Worm (Caenorhabditis elegans): ENCODE results near the gene peb-1.

The peb-1 gene

ce11 chrX:2219006-2219405 is 8.2 kb downstream of the peb-1 start:
- TF ChIP-seq unc-39 (tag; optimal IDR thresholded peaks at IDR 0.05), result no peak
- no peak for TF ChIP-seq nhr-76 (tag; optimal IDR thresholded peaks at IDR 0.05)
- TF ChIP-seq nhr-25 (tag; optimal IDR thresholded peaks at IDR 0.05), result no peak
- no peak for TF ChIP-seq egl-5 (tag; optimal IDR thresholded peaks at IDR 0.05)
- no peak for TF ChIP-seq nhr-11 (tag; optimal IDR thresholded peaks at IDR 0.05)
- TF ChIP-seq hmg-11 (tag; optimal IDR thresholded peaks at IDR 0.05), result no peak
- no peak for TF ChIP-seq nhr-67 (tag; optimal IDR thresholded peaks at IDR 0.05)
- peak; percentile 78 for TF ChIP-seq nhr-23 (tag; optimal IDR thresholded peaks at IDR 0.05)
- TF ChIP-seq mml-1 (tag; optimal IDR thresholded peaks at IDR 0.05), result no peak
- no peak for TF ChIP-seq R02D3.7 (tag; optimal IDR thresholded peaks at IDR 0.05)
- no peak for TF ChIP-seq nfya-1 (tag; optimal IDR thresholded peaks at IDR 0.05; ENCODE audit: insufficient read depth)
- no peak for TF ChIP-seq fkh-10 (GFP tag; optimal IDR thresholded peaks at IDR 0.05)
- TF ChIP-seq elt-3 (tag; optimal IDR thresholded peaks at IDR 0.05), result peak in 1 of 3 experiments; percentile 9
- no peak for TF ChIP-seq nhr-43 (tag; optimal IDR thresholded peaks at IDR 0.05; ENCODE audit: poor library complexity, severe bottlenecking)
- TF ChIP-seq zag-1 (tag; optimal IDR thresholded peaks at IDR 0.05), result no peak
- TF ChIP-seq pha-4 (tag; optimal IDR thresholded peaks at IDR 0.05), result no peak
- no peak for TF ChIP-seq elt-1 (tag; optimal IDR thresholded peaks at IDR 0.05)

DNA sequence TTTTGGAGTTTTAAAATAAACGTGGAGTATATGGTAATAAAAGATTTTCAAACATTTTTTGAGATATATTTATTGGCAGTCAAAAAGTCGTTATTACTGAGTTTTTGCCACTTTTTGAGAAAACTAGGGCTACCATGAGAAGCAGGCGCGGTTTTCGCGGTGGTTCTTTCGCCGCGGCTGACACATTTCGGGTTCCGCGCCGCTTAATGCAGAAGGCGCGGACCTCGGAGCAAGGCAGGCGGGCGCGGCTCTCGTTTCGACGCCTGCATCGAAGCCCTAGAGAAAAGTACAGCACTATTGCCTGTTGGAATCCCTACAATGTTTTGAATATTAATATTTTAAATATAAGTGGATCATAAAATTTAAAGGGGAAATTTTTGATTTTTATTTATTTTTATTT is 8.6 kb downstream of the peb-1 start:
- peak; percentile 50 for TF ChIP-seq snpc-4 (tag; optimal IDR thresholded peaks at IDR 0.05)
- no peak for TF ChIP-seq nhr-28 (tag; optimal IDR thresholded peaks at IDR 0.05)

ce11 chrX:2220850-2221249 is 10.0 kb downstream of the peb-1 start, which contains the start of gene hex-1:
Gene hex-1, plus strand, starts transcription at chrX:2221150.
- peak; percentile 11 for TF ChIP-seq pha-4 (tag; optimal IDR thresholded peaks at IDR 0.05)
- TF ChIP-seq unc-62 (GFP tag; optimal IDR thresholded peaks at IDR 0.05), result no peak

DNA sequence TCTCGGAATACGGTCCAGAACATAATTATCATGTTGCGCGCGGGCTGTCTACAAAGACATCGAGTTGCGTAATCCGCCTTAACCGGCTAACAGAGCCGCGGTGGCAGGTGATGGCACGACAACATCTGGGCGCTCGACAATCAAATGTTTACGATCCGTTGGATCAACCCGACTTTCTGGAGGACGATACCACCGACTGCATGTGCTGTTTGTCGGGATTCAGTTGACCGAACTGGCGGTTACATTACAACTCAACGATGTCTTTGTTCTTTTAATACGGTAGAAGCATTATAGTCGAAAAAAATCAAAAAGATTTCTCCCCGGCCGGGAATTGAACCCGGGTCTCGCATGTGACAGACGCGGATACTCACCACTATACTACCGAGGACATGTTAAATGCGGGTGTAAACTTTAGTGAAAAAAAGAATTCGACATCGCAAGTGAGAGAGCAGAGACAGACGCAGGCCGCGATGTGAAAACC is 16.1 kb downstream of the peb-1 start:
- TF ChIP-seq hmg-11 (tag; optimal IDR thresholded peaks at IDR 0.05), result peak; percentile 89
- no peak for TF ChIP-seq fkh-2 (tag; optimal IDR thresholded peaks at IDR 0.05)
- TF ChIP-seq lin-39 (tag; optimal IDR thresholded peaks at IDR 0.05), result peak; percentile 64
- TF ChIP-seq fos-1 (tag; optimal IDR thresholded peaks at IDR 0.05), result peak; percentile 7
- TF ChIP-seq nfya-1 (tag; optimal IDR thresholded peaks at IDR 0.05; ENCODE audit: insufficient read depth), result peak; percentile 64
- peak; percentile 54 for TF ChIP-seq tbx-2 (tag; optimal IDR thresholded peaks at IDR 0.05)
- TF ChIP-seq lsy-12 (tag; optimal IDR thresholded peaks at IDR 0.05), result peak; percentile 51
- TF ChIP-seq jun-1 (tag; optimal IDR thresholded peaks at IDR 0.05), result peak; percentile 31
- TF ChIP-seq nhr-25 (tag; optimal IDR thresholded peaks at IDR 0.05), result peak; percentile 35
- peak; percentile 3 for TF ChIP-seq lin-15B (tag; optimal IDR thresholded peaks at IDR 0.05)
- peak; percentile 36 for TF ChIP-seq nhr-23 (tag; optimal IDR thresholded peaks at IDR 0.05)
- no peak for TF ChIP-seq egl-27 (tag; optimal IDR thresholded peaks at IDR 0.05)
- TF ChIP-seq nhr-67 (tag; optimal IDR thresholded peaks at IDR 0.05), result no peak
- TF ChIP-seq ceh-82 (tag; optimal IDR thresholded peaks at IDR 0.05), result peak; percentile 16
- peak; percentile 46 for TF ChIP-seq ama-1 (optimal IDR thresholded peaks at IDR 0.05)
- no peak for TF ChIP-seq nhr-76 (tag; optimal IDR thresholded peaks at IDR 0.05)
- no peak for TF ChIP-seq elt-1 (tag; optimal IDR thresholded peaks at IDR 0.05)
- TF ChIP-seq ztf-4 (tag; optimal IDR thresholded peaks at IDR 0.05), result no peak
- peak; percentile 47 for TF ChIP-seq nhr-43 (tag; optimal IDR thresholded peaks at IDR 0.05; ENCODE audit: poor library complexity, severe bottlenecking)
- no peak for TF ChIP-seq aly-2 (tag; optimal IDR thresholded peaks at IDR 0.05)
- TF ChIP-seq pha-4 (tag; optimal IDR thresholded peaks at IDR 0.05), result peak; percentile 50

DNA sequence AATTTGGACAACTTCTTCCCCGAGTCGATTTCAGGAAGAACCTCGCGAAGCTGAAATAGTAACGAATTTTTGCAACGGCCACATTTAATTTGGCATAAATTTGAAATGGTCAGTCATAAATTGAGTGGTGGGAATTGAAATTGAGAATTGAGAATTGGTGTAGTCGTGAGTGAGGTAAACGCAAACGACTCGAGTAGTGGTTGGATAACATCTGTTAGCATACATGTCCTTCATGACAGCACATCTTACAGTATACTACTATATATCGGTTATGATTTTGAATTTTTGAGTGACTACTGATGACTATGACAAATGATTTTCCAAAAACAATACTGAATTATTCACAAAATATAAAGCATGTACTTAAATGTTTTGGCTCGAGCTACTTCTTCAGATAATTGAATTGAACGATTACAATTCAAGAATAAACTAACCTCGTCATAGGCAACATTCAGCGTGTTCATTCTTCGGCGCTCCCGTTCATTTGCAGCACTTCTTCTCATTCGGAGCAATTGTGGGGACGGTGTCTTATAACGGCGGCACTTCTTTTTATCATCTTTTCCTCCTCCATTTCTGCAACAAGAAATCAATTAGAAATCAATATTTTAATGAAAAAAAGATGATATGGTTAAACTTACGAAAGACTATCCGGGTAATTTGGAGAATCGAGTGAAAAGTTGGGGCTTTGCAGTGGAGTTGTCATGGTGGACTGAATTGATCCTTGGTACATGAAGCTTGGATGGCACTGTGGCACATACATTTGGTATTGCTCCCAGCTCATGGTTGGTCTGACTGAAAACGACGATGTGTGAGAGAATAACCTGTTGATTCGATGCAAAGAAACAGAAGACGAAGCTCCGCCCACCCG is 18.7 kb downstream of the peb-1 start, which contains the start of gene lin-32:
Gene lin-32, minus strand, starts transcription at position 818 of the 868 bp plus-strand sequence.
- TF ChIP-seq fkh-10 (GFP tag; optimal IDR thresholded peaks at IDR 0.05), result no peak
- TF ChIP-seq jun-1 (tag; optimal IDR thresholded peaks at IDR 0.05), result no peak
- no peak for TF ChIP-seq fkh-2 (tag; optimal IDR thresholded peaks at IDR 0.05)
- TF ChIP-seq egl-5 (tag; optimal IDR thresholded peaks at IDR 0.05), result no peak
- TF ChIP-seq elt-1 (tag; optimal IDR thresholded peaks at IDR 0.05), result no peak
- no peak for TF ChIP-seq tbx-2 (tag; optimal IDR thresholded peaks at IDR 0.05)
